Fruit fly (Drosophila melanogaster) whole organism, adult: ENCODE data around the gene slp2.

Source experiments
- CG14711 ChIP-seq: fragments of 200-800 bp; sonication (Bioruptor generic); optimal IDR thresholded peaks from 2 replicates; lab custom pipeline; 2018; ENCODE audit warnings: missing biosample characterization, mild to moderate bottlenecking, missing genetic modification characterization, moderate library complexity
- CG33017 ChIP-seq: fragments of 200-800 bp; sonication (Bioruptor generic); optimal IDR thresholded peaks from 2 replicates; lab custom pipeline; 2018; ENCODE audit warnings: missing biosample characterization, mild to moderate bottlenecking, missing genetic modification characterization, moderate library complexity
- CG7101 ChIP-seq: fragments of 200-800 bp; sonication (Bioruptor generic); optimal IDR thresholded peaks from 2 replicates; lab custom pipeline; 2018; ENCODE audit warnings: missing biosample characterization, mild to moderate bottlenecking, missing genetic modification characterization, moderate library complexity
- Crg-1 ChIP-seq: fragments of 200-800 bp; sonication (Bioruptor generic); optimal IDR thresholded peaks from 2 replicates; lab custom pipeline; 2016; ENCODE audit warnings: missing biosample characterization, missing genetic modification characterization
- Hr96 ChIP-seq: fragments of 200-800 bp; sonication (Bioruptor generic); optimal IDR thresholded peaks from 2 replicates; lab custom pipeline; 2016; ENCODE audit warnings: missing biosample characterization, missing genetic modification characterization
- kay ChIP-seq: fragments of 200-800 bp; sonication (Bioruptor generic); peaks from one replicate; lab custom pipeline; 2016; ENCODE audit warnings: missing biosample characterization, missing genetic modification characterization, borderline replicate concordance
- ovo ChIP-seq: fragments of 200-800 bp; sonication (Bioruptor generic); optimal IDR thresholded peaks from 2 replicates; lab custom pipeline; 2016; ENCODE audit warnings: missing biosample characterization, missing genetic modification characterization

DNA sequence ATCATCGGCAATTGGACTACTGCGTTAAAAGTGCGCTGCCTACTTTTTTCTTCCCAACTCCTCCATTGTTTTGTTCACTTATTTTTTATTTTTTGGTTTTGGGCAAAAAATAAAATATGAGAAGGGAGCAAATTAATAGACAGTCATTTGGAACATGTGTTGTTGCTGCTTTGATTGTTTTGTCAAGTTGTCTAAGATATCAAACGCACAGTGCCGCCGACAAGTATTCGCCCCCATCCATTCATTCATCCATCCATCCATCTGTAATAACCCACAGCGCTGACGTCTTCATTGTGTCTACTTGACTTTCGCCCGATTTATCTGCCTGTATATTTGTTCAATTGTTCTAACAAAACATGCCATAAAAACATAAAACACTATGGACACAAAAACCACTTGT, 12.8 kb upstream of the slp2 start:
- no peak for TF ChIP-seq ovo
- TF ChIP-seq kay: no peak
- no peak for TF ChIP-seq Crg-1 (GFP tag; lab: Kevin White, UChicago)
- TF ChIP-seq CG14711: no peak
- TF ChIP-seq CG33017 (tag; lab: Kevin White, UChicago): no peak
- TF ChIP-seq CG7101: no peak
- TF ChIP-seq Hr96 (GFP tag; lab: Kevin White, UChicago): no peak
